Fruit fly (Drosophila melanogaster) whole organism, pupa: ENCODE measurements around the gene CG9747.

Experiments
- CG10348 ChIP-seq: fragments of 200-800 bp; sonication (Bioruptor generic); IDR thresholded peaks from 2 replicates; pipeline ENCODE4 v1.3.6; 2022; ENCODE audit warnings: missing biosample characterization, missing genetic modification characterization
- CG13204 ChIP-seq: fragments of 200-800 bp; sonication (Bioruptor generic); optimal IDR thresholded peaks from 2 replicates; lab custom pipeline; 2018; ENCODE audit warnings: missing biosample characterization, mild to moderate bottlenecking, missing genetic modification characterization, moderate library complexity
- CG14655 ChIP-seq: fragments of 200-800 bp; sonication (Bioruptor generic); optimal IDR thresholded peaks from 3 replicates; lab custom pipeline; 2017; ENCODE audit warnings: mild to moderate bottlenecking, missing biosample characterization, missing genetic modification reagents, missing genetic modification characterization
- CG15710 ChIP-seq: fragments of 200-800 bp; sonication (Bioruptor generic); optimal IDR thresholded peaks from 2 replicates; lab custom pipeline; 2018; ENCODE audit warnings: missing biosample characterization, mild to moderate bottlenecking, missing genetic modification characterization, moderate library complexity
- CG17806 ChIP-seq: fragments of 200-800 bp; sonication (Bioruptor generic); optimal IDR thresholded peaks from 2 replicates; lab custom pipeline; 2018; ENCODE audit warnings: missing biosample characterization, mild to moderate bottlenecking, missing genetic modification characterization, moderate library complexity
- CG8159 ChIP-seq: fragments of 200-800 bp; sonication (Bioruptor generic); optimal IDR thresholded peaks from 3 replicates; lab custom pipeline; 2018; ENCODE audit warnings: missing biosample characterization, mild to moderate bottlenecking, missing genetic modification characterization, moderate library complexity
- CG8301 ChIP-seq: fragments of 200-800 bp; sonication (Bioruptor generic); optimal IDR thresholded peaks from 2 replicates; lab custom pipeline; 2018; ENCODE audit warnings: missing biosample characterization, mild to moderate bottlenecking, missing genetic modification characterization
- CG9948 ChIP-seq: fragments of 200-800 bp; sonication (Bioruptor generic); optimal IDR thresholded peaks from 2 replicates; lab custom pipeline; 2018; ENCODE audit warnings: missing biosample characterization, mild to moderate bottlenecking, missing genetic modification characterization, moderate library complexity
- D1 ChIP-seq: fragments of 200-800 bp; sonication (Bioruptor generic); optimal IDR thresholded peaks from 2 replicates; lab custom pipeline; 2018; ENCODE audit warnings: missing biosample characterization, mild to moderate bottlenecking, missing genetic modification characterization, moderate library complexity
- EcR ChIP-seq: fragments of 200-800 bp; sonication (Bioruptor generic); optimal IDR thresholded peaks from 3 replicates; lab custom pipeline; 2019; ENCODE audit warnings: missing biosample characterization, missing genetic modification characterization, mild to moderate bottlenecking, moderate library complexity, missing genetic modification reagents
- Ets98B ChIP-seq: fragments of 200-800 bp; sonication (Bioruptor generic); IDR thresholded peaks from 2 replicates; pipeline ENCODE4 v1.3.6; 2022; ENCODE audit warnings: missing biosample characterization, missing genetic modification characterization
- rn ChIP-seq: fragments of 200-800 bp; sonication (Bioruptor generic); IDR thresholded peaks from 2 replicates; pipeline ENCODE4 v1.3.6; 2022; ENCODE audit warnings: missing biosample characterization, missing genetic modification characterization

DNA sequence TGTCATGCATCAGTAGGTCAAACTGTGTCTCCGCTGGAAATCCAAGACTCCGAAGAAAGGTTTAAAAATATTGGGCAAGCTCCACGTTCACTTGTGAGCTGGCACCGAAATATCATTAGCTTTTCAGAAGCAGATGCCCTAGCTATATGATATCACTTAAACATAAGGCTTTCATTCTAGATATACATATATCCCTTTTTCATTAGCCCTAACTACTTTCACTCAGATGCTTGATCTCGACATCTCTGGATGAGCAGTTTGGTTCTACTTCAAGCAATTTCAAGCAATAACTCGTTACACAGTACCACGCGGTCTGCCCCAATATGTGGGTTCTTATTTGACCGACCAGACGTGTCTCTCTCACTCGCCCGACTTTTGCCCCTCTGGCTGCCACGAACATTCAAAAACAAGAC lies 416 bp upstream of the CG9747 start:
- TF ChIP-seq CG8301 (tag; lab: Kevin White, UChicago) (peak; percentile 42), EcR (GFP tag; lab: Kevin White, UChicago) (no peak), D1 (tag; lab: Kevin White, UChicago) (no peak), CG13204 (no peak), CG10348 (no peak), Ets98B (no peak), CG14655 (peak; percentile 48), CG15710 (tag; lab: Kevin White, UChicago) (peak; percentile 43), rn (no peak), CG8159 (tag; lab: Kevin White, UChicago) (no peak), CG9948 (tag; lab: Kevin White, UChicago) (peak; percentile 27), CG17806 (tag; lab: Kevin White, UChicago) (no peak)
